Fruit fly (Drosophila melanogaster): Measurements from ENCODE around the gene toc.

DNA sequence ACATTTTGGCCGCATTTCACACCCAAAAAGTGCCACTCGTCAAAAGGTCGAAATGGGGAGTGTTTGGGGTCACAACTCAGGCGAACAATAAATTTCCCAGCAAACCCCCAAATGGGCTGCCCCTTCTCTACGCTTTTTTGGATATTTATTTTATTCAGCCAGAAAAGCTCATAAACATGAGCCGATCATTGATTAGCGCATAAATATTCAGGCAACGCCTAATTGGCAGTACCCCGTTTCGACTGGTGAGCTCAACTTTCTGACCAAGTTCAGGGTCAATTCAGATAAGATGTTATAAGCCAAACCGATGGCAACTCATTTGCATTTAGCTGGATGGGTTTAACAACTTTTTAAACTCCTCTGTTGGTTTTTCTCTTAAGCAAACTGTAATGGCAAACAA, 25.0 kb downstream of the toc start:
- TF ChIP-seq usp (GFP tag; optimal IDR thresholded peaks at IDR 0.05) (no peak), psq (optimal IDR thresholded peaks at IDR 0.05) (no peak), Dll (optimal IDR thresholded peaks at IDR 0.05) (no peak), CG8478 (optimal IDR thresholded peaks at IDR 0.05) (no peak)

Measured in whole organism.